Worm (Caenorhabditis elegans): ENCODE measurements around the gene col-117.

ce11 chrIV:8816029-8816428 is 8.0 kb downstream of the col-117 start, which contains the start of gene grsp-2:
- TF ChIP-seq egl-27 (tag; optimal IDR thresholded peaks at IDR 0.05) (no peak), nhr-11 (tag; optimal IDR thresholded peaks at IDR 0.05) (no peak), ceh-16 (tag; optimal IDR thresholded peaks at IDR 0.05) (no peak), lin-39 (tag; optimal IDR thresholded peaks at IDR 0.05) (no peak), unc-62 (GFP tag; optimal IDR thresholded peaks at IDR 0.05) (no peak)
